Fruit fly (Drosophila melanogaster) S2 (cell line): Measurements from ENCODE around the gene Jupiter.

Experiments used
- CG8478 ChIP-seq: fragments of >200 bp; optimal IDR thresholded peaks from 2 replicates; lab custom pipeline; 2018
- CTCF ChIP-seq, 2 experiments: fragments of >200 bp; optimal IDR thresholded peaks; 2 replicates each; lab custom pipeline; 2018

DNA sequence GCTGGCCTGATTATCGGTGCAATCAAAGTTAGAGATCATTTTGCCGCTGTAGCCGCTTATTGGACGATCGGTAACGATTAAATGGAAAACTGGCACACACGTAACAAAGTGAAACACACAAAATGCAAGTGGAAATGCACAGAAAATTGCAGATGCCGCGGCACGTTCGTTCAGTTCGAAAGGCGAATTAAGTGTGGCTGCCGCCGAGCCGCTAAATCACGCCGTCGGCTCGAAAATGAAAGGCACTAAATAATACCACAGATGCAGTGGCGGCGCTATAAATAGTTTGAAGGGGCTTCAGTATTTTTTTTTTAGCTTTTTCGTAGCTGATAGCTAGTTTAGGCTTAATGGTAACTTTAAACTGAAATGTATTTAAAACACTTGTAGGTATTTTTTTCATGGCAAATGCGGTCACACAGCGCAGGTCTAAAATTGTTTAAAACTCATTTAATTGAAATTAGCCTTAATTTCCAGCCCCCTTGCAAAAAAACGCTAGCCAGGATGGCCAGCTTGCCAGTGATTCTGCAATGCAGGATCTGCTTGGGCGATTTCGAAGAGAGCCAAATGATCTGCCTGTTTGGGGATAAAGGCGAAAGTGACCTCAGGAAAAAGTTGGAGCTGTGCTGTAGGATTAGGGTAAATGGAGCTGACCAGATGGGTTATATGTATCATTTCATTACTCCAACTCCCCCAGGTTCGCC, at the start of gene Jupiter, which contains the start of gene CG14710:
- TF ChIP-seq CG8478 (lab: Kevin White, UChicago) = no peak
- peak; percentile 31 to 38 for TF ChIP-seq CTCF (optimal IDR thresholded peaks at IDR 0.05; lab: Kevin White, UChicago)
